Fruit fly (Drosophila melanogaster) whole organism, embryonic: ENCODE data around the gene CG14971.
A peak's percentile ranks its signal among the peaks of the same experiment; 100 is the strongest.

ENCODE experiments used
- Abd-B ChIP-seq: fragments of 200-800 bp; sonication (Bioruptor generic); optimal IDR thresholded peaks from 2 replicates; lab custom pipeline; 2018; ENCODE audit warnings: missing biosample characterization, mild to moderate bottlenecking, missing genetic modification characterization, moderate library complexity
- Ada2b ChIP-seq: fragments of 200-800 bp; sonication (Bioruptor generic); IDR thresholded peaks from 2 replicates; pipeline ENCODE4 v1.3.6; 2022; ENCODE audit warnings: missing biosample characterization, missing genetic modification characterization
- Antp ChIP-seq: fragments of 200-800 bp; sonication (Bioruptor generic); optimal IDR thresholded peaks from 3 replicates; lab custom pipeline; 2016; ENCODE audit warnings: missing biosample characterization, missing genetic modification characterization
- Asciz ChIP-seq: fragments of 200-800 bp; sonication (Bioruptor generic); optimal IDR thresholded peaks from 2 replicates; lab custom pipeline; 2017; ENCODE audit warnings: missing biosample characterization, mild to moderate bottlenecking, missing genetic modification characterization, missing genetic modification reagents
- Bteb2 ChIP-seq: fragments of 200-800 bp; sonication (Bioruptor generic); optimal IDR thresholded peaks from 2 replicates; lab custom pipeline; 2016; ENCODE audit warnings: missing biosample characterization, missing genetic modification characterization
- CG10565 ChIP-seq: fragments of 200-800 bp; sonication (Bioruptor generic); optimal IDR thresholded peaks from 3 replicates; lab custom pipeline; 2016; ENCODE audit warnings: missing biosample characterization, mild to moderate bottlenecking, missing genetic modification characterization
- CG11456 ChIP-seq: fragments of 200-800 bp; sonication (Bioruptor generic); IDR thresholded peaks from 3 replicates; pipeline ENCODE4 v1.3.6; 2022; ENCODE audit warnings: missing biosample characterization, missing genetic modification characterization
- CG11560 ChIP-seq: fragments of 200-800 bp; sonication (Bioruptor generic); IDR thresholded peaks from 3 replicates; pipeline ENCODE4 v1.3.6; 2022; ENCODE audit warnings: missing biosample characterization, missing genetic modification characterization
- CG12391 ChIP-seq: fragments of 200-800 bp; sonication (Bioruptor generic); optimal IDR thresholded peaks from 3 replicates; lab custom pipeline; 2018; ENCODE audit warnings: missing biosample characterization, mild to moderate bottlenecking, missing genetic modification characterization, moderate library complexity
- CG12659 ChIP-seq: fragments of 200-800 bp; sonication (Bioruptor generic); optimal IDR thresholded peaks from 3 replicates; lab custom pipeline; 2017; ENCODE audit warnings: mild to moderate bottlenecking, missing biosample characterization, missing genetic modification reagents, missing genetic modification characterization
- CG13424 ChIP-seq: fragments of 200-800 bp; sonication (Bioruptor generic); optimal IDR thresholded peaks from 2 replicates; lab custom pipeline; 2019; ENCODE audit warnings: missing biosample characterization, mild to moderate bottlenecking, missing genetic modification characterization, moderate library complexity
- CG15696 ChIP-seq: fragments of 200-800 bp; sonication (Bioruptor generic); optimal IDR thresholded peaks from 2 replicates; lab custom pipeline; 2019; ENCODE audit warnings: missing biosample characterization, mild to moderate bottlenecking, missing genetic modification characterization, moderate library complexity
- CG2129 ChIP-seq: fragments of 200-800 bp; sonication (Bioruptor generic); IDR thresholded peaks from 2 replicates; pipeline ENCODE4 v1.3.6; 2022; ENCODE audit warnings: missing biosample characterization, missing genetic modification characterization; ENCODE audit not compliant: partially characterized antibody
- CG2712 ChIP-seq: fragments of 200-800 bp; optimal IDR thresholded peaks from 3 replicates; lab custom pipeline; 2019; ENCODE audit warnings: missing biosample characterization, mild to moderate bottlenecking, missing genetic modification characterization, moderate library complexity
- CG33557 ChIP-seq: fragments of 200-800 bp; sonication (Bioruptor generic); optimal IDR thresholded peaks from 2 replicates; lab custom pipeline; 2019; ENCODE audit warnings: missing biosample characterization, mild to moderate bottlenecking, missing genetic modification characterization, moderate library complexity
- CG4404 ChIP-seq: fragments of 200-800 bp; sonication (Bioruptor generic); IDR thresholded peaks from 2 replicates; pipeline ENCODE4 v1.3.6; 2022; ENCODE audit warnings: missing biosample characterization, missing genetic modification characterization
- CG7839 ChIP-seq: fragments of 200-800 bp; sonication (Bioruptor generic); optimal IDR thresholded peaks from 3 replicates; lab custom pipeline; 2018; ENCODE audit warnings: missing biosample characterization, mild to moderate bottlenecking, missing genetic modification characterization, moderate library complexity
- CG8281 ChIP-seq: fragments of 200-800 bp; sonication (Bioruptor generic); optimal IDR thresholded peaks from 2 replicates; lab custom pipeline; 2018; ENCODE audit warnings: missing biosample characterization, mild to moderate bottlenecking, missing genetic modification characterization, moderate library complexity
- CG9609 ChIP-seq: fragments of 200-800 bp; sonication (Bioruptor generic); optimal IDR thresholded peaks from 3 replicates; lab custom pipeline; 2016; ENCODE audit warnings: missing biosample characterization, missing genetic modification characterization
- Lhr ChIP-seq: fragments of 200-800 bp; sonication (Bioruptor generic); optimal IDR thresholded peaks from 3 replicates; lab custom pipeline; 2017; ENCODE audit warnings: mild to moderate bottlenecking, missing biosample characterization, missing genetic modification reagents, missing genetic modification characterization
- Med ChIP-seq: fragments of 200-800 bp; sonication (Bioruptor generic); peaks from one replicate; lab custom pipeline; 2016; ENCODE audit warnings: missing biosample characterization, missing genetic modification characterization, mild to moderate bottlenecking, inconsistent platforms, moderate library complexity
- Opbp ChIP-seq: fragments of 200-800 bp; sonication (Bioruptor generic); IDR thresholded peaks from 3 replicates; pipeline ENCODE4 v1.3.6; 2022; ENCODE audit warnings: missing biosample characterization, missing genetic modification characterization; ENCODE audit not compliant: partially characterized antibody
- Optix ChIP-seq: fragments of 200-800 bp; sonication (Bioruptor generic); IDR thresholded peaks from 3 replicates; pipeline ENCODE4 v1.3.6; 2022; ENCODE audit warnings: missing biosample characterization, missing genetic modification characterization
- Rfx ChIP-seq: fragments of 200-800 bp; sonication (Bioruptor generic); IDR thresholded peaks from 2 replicates; pipeline ENCODE4 v1.3.6; 2022; ENCODE audit warnings: missing biosample characterization, missing genetic modification characterization
- Sox100B ChIP-seq: fragments of 200-800 bp; sonication (Bioruptor generic); optimal IDR thresholded peaks from 3 replicates; lab custom pipeline; 2018; ENCODE audit warnings: missing biosample characterization, mild to moderate bottlenecking, missing genetic modification characterization
- Sox102F ChIP-seq: fragments of 200-800 bp; sonication (Bioruptor generic); optimal IDR thresholded peaks from 2 replicates; lab custom pipeline; 2018; ENCODE audit warnings: missing biosample characterization, mild to moderate bottlenecking, missing genetic modification characterization, moderate library complexity
- Trl ChIP-seq, 3 experiments: fragments of >200 bp in 2 of 3; fragments of 200-800 bp in 1 of 3; sonication (Bioruptor generic) in 1 of 3; optimal IDR thresholded peaks; 2 replicates in 1 of 3; 3 replicates in 2 of 3; lab custom pipeline; 2016 to 2017; ENCODE audit warnings: missing biosample characterization in 1 of 3, missing genetic modification characterization in 1 of 3
- ase ChIP-seq: fragments of 200-800 bp; sonication (Bioruptor generic); IDR thresholded peaks from 3 replicates; pipeline ENCODE4 v1.3.6; 2022; ENCODE audit warnings: missing biosample characterization, missing genetic modification characterization
- chif ChIP-seq, 2 experiments: fragments of 200-800 bp; sonication (Bioruptor generic); optimal IDR thresholded peaks; 3 replicates each; lab custom pipeline; 2016; ENCODE audit warnings: missing biosample characterization in 2 of 2, missing genetic modification characterization in 2 of 2
- dysf ChIP-seq: fragments of 200-800 bp; sonication (Bioruptor generic); IDR thresholded peaks from 3 replicates; pipeline ENCODE4 v1.3.6; 2022; ENCODE audit warnings: missing biosample characterization, missing genetic modification characterization
- exex ChIP-seq: fragments of 200-800 bp; sonication (Bioruptor generic); optimal IDR thresholded peaks from 4 replicates; lab custom pipeline; 2018; ENCODE audit warnings: missing biosample characterization, mild to moderate bottlenecking, missing genetic modification characterization, moderate library complexity
- fu2 ChIP-seq: fragments of 200-800 bp; sonication (Bioruptor generic); optimal IDR thresholded peaks from 2 replicates; lab custom pipeline; 2016; ENCODE audit warnings: missing biosample characterization, missing genetic modification characterization
- gem ChIP-seq: fragments of 200-800 bp; sonication (Bioruptor generic); optimal IDR thresholded peaks from 2 replicates; lab custom pipeline; 2019; ENCODE audit warnings: missing biosample characterization, mild to moderate bottlenecking, missing genetic modification characterization, moderate library complexity
- hb ChIP-seq: fragments of 200-800 bp; sonication (Bioruptor generic); IDR thresholded peaks from 3 replicates; pipeline ENCODE4 v1.3.6; 2022; ENCODE audit warnings: missing biosample characterization, missing genetic modification characterization; ENCODE audit not compliant: partially characterized antibody
- ind ChIP-seq: fragments of 200-800 bp; sonication (Bioruptor generic); optimal IDR thresholded peaks from 3 replicates; lab custom pipeline; 2016; ENCODE audit warnings: missing biosample characterization, missing genetic modification characterization
- inv ChIP-seq: fragments of 200-800 bp; sonication (Bioruptor generic); IDR thresholded peaks from 2 replicates; pipeline ENCODE4 v1.3.6; 2022; ENCODE audit warnings: missing biosample characterization, missing genetic modification characterization; ENCODE audit not compliant: partially characterized antibody
- jigr1 ChIP-seq: fragments of 200-800 bp; sonication (Bioruptor generic); IDR thresholded peaks from 3 replicates; pipeline ENCODE4 v1.3.6; 2022; ENCODE audit warnings: missing biosample characterization, missing genetic modification characterization
- kni ChIP-seq: fragments of 200-800 bp; sonication (Bioruptor generic); optimal IDR thresholded peaks from 3 replicates; lab custom pipeline; 2017; ENCODE audit warnings: mild to moderate bottlenecking, missing biosample characterization, missing genetic modification reagents, missing genetic modification characterization
- knrl ChIP-seq: fragments of 200-800 bp; sonication (Bioruptor generic); IDR thresholded peaks from 3 replicates; pipeline ENCODE4 v1.3.6; 2022; ENCODE audit warnings: missing biosample characterization, missing genetic modification characterization; ENCODE audit not compliant: partially characterized antibody
- nmo ChIP-seq: fragments of 200-800 bp; sonication (Bioruptor generic); optimal IDR thresholded peaks from 2 replicates; lab custom pipeline; 2018; ENCODE audit warnings: missing biosample characterization, mild to moderate bottlenecking, missing genetic modification characterization, moderate library complexity
- peb ChIP-seq: fragments of 200-800 bp; sonication (Bioruptor generic); IDR thresholded peaks from 2 replicates; pipeline ENCODE4 v1.3.6; 2022; ENCODE audit warnings: missing biosample characterization, missing genetic modification characterization
- pum ChIP-seq: fragments of 200-800 bp; sonication (Bioruptor generic); optimal IDR thresholded peaks from 2 replicates; lab custom pipeline; 2016; ENCODE audit warnings: missing biosample characterization, missing genetic modification characterization
- ranshi ChIP-seq: fragments of 200-800 bp; sonication (Bioruptor generic); IDR thresholded peaks from 2 replicates; pipeline ENCODE4 v1.3.6; 2022; ENCODE audit warnings: missing biosample characterization, missing genetic modification characterization
- seq ChIP-seq: fragments of 200-800 bp; sonication (Bioruptor generic); IDR thresholded peaks from 2 replicates; pipeline ENCODE4 v1.3.6; 2022; ENCODE audit warnings: missing biosample characterization, missing genetic modification characterization
- sisA ChIP-seq: fragments of 200-800 bp; sonication (Bioruptor generic); IDR thresholded peaks from 2 replicates; pipeline ENCODE4 v1.3.6; 2022; ENCODE audit warnings: missing biosample characterization, missing genetic modification characterization
- sr ChIP-seq: fragments of 200-800 bp; sonication (Bioruptor generic); IDR thresholded peaks from 3 replicates; pipeline ENCODE4 v1.3.6; 2022; ENCODE audit warnings: missing biosample characterization, missing genetic modification characterization
- tgo ChIP-seq: fragments of 200-800 bp; sonication (Bioruptor generic); IDR thresholded peaks from 3 replicates; pipeline ENCODE4 v1.3.6; 2022; ENCODE audit warnings: missing biosample characterization, missing genetic modification characterization

The CG14971 gene

DNA sequence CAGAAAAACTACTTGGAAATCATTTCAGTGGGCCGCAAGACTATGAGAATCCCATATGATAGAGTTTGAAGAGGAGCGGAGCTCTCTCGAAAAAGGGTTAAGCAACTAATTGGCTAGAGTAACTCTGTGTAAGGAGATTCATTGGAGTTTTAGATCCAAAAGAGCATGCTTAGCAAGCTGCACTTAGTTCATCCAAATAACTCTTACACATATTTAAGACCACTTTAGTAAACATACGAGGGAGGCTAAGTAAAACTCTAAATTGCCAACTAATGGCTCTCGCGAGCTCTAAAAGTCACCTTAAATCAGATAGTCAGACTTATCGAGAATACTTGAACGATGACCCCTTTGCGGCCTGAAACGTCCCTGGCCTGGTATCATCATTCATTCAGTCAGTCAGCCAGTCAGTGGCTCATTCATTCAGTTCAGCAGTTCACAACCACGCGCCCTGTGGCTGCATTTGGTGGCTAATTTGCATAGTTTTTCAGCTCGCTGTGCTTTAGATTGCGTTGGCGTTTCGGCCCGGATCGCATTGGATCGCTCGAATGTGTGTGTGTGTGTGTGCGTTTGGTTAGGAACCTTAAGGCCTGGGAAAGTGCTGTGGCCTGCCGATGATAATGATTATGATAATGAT lies 16.1 kb downstream of the CG14971 start:
- peak; percentile 11; the same call in 1 of the 2 replicates for TF ChIP-seq inv
- peak; percentile 31; the same call in 1 of the 2 replicates for TF ChIP-seq CG4404 (GFP tag; lab: Robert Waterston, UW)
- no peak for TF ChIP-seq exex (tag; lab: Kevin White, UChicago)
- TF ChIP-seq sisA (GFP tag; lab: Robert Waterston, UW), result peak; percentile 76
- TF ChIP-seq ranshi, result 0 out of 2 replicates have a peak, but pooled peaks have one; percentile 17
- TF ChIP-seq peb (GFP tag; lab: Robert Waterston, UW), result peak; percentile 27; the same call in 1 of the 2 replicates
- TF ChIP-seq Sox100B (GFP tag; lab: Kevin White, UChicago), result peak; percentile 38
- TF ChIP-seq sr, result peak; percentile 87
- TF ChIP-seq pum (GFP tag; lab: Kevin White, UChicago), result peak; percentile 0
- TF ChIP-seq CG9609 (GFP tag; lab: Kevin White, UChicago), result no peak
- no peak for TF ChIP-seq CG12391
- peak; percentile 30; the same call in 1 of the 3 replicates for TF ChIP-seq ase (GFP tag; lab: Robert Waterston, UW)
- TF ChIP-seq tgo (GFP tag; lab: Robert Waterston, UW), result peak; percentile 61
- TF ChIP-seq CG8281 (tag; lab: Kevin White, UChicago), result peak; percentile 100
- TF ChIP-seq CG2129 (GFP tag; lab: Robert Waterston, UW), result no peak
- TF ChIP-seq ind, result peak; percentile 35
- TF ChIP-seq CG12659, result peak; percentile 22
- TF ChIP-seq CG11456, result no peak
- no peak for TF ChIP-seq Lhr (GFP tag; lab: Kevin White, UChicago)
- TF ChIP-seq kni (GFP tag; lab: Kevin White, UChicago), result peak; percentile 60
- TF ChIP-seq Med (GFP tag; lab: Kevin White, UChicago), result peak; percentile 75
- peak; percentile 21 for TF ChIP-seq CG13424 (tag; lab: Kevin White, UChicago)
- peak; percentile 2 for TF ChIP-seq Asciz (GFP tag; lab: Kevin White, UChicago)
- TF ChIP-seq Bteb2 (GFP tag; lab: Kevin White, UChicago), result no peak
- TF ChIP-seq dysf (GFP tag; lab: Robert Waterston, UW), result peak; percentile 73
- TF ChIP-seq hb (GFP tag; lab: Robert Waterston, UW), result 0 out of 3 replicates have a peak, but pooled peaks have one; percentile 30
- peak; percentile 59; the same call in 1 of the 3 replicates for TF ChIP-seq Optix (GFP tag; lab: Robert Waterston, UW)
- TF ChIP-seq CG2712, result peak; percentile 22
- peak; percentile 44; the same call in 1 of the 2 replicates for TF ChIP-seq seq (GFP tag; lab: Robert Waterston, UW)
- peak; percentile 12; the same call in 1 of the 3 replicates for TF ChIP-seq CG11560 (tag; lab: Robert Waterston, UW)
- peak; percentile 57 for TF ChIP-seq Sox102F (GFP tag; lab: Kevin White, UChicago)
- TF ChIP-seq Ada2b (GFP tag; lab: Robert Waterston, UW), result peak; percentile 66; the same call in 1 of the 2 replicates
- TF ChIP-seq Trl (optimal IDR thresholded peaks at IDR 0.05; lab: Kevin White, UChicago), result no peak
- peak; percentile 29 for TF ChIP-seq Trl (GFP tag; optimal IDR thresholded peaks at IDR 0.05; lab: Kevin White, UChicago)
- TF ChIP-seq CG15696 (tag; lab: Kevin White, UChicago), result no peak
- peak; percentile 26; the same call in 1 of the 2 replicates for TF ChIP-seq Rfx
- peak in 1 of 2 experiments; percentile 4 for TF ChIP-seq chif (GFP tag; optimal IDR thresholded peaks at IDR 0.05; lab: Kevin White, UChicago)
- peak; percentile 45 for TF ChIP-seq nmo (GFP tag; lab: Kevin White, UChicago)
- no peak for TF ChIP-seq CG10565 (GFP tag; lab: Kevin White, UChicago)
- peak; percentile 56; the same call in 2 of the 3 replicates for TF ChIP-seq knrl (GFP tag; lab: Robert Waterston, UW)
- no peak for TF ChIP-seq CG33557 (GFP tag; lab: Kevin White, UChicago)
- peak; percentile 13 for TF ChIP-seq Antp (GFP tag; lab: Kevin White, UChicago)
- peak; percentile 35 for TF ChIP-seq gem (tag; lab: Kevin White, UChicago)
- TF ChIP-seq fu2 (GFP tag; lab: Kevin White, UChicago), result no peak
- peak; percentile 12 for TF ChIP-seq Abd-B (GFP tag; lab: Kevin White, UChicago)
- TF ChIP-seq CG7839 (tag; lab: Kevin White, UChicago), result peak; percentile 46
- TF ChIP-seq Opbp (GFP tag; lab: Robert Waterston, UW), result 0 out of 3 replicates have a peak, but pooled peaks have one; percentile 4
- TF ChIP-seq jigr1 (GFP tag; lab: Robert Waterston, UW), result 0 out of 3 replicates have a peak, but pooled peaks have one; percentile 25
